Fruit fly (Drosophila melanogaster): ENCODE data around the gene ORMDL.
A peak's percentile ranks its signal among the peaks of the same experiment; 100 is the strongest.

ORMDL gene

dm6 chr3L:21644607-21645006, 9.5 kb downstream of the ORMDL start, which contains the start of gene CG43980 (continued):
- TF ChIP-seq hkb (optimal IDR thresholded peaks at IDR 0.05) (no peak), hkb (GFP tag; IDR thresholded peaks at IDR 0.05) (0 out of 2 replicates have a peak, but pooled peaks have one; percentile 33), CG8765 (GFP tag; IDR thresholded peaks at IDR 0.05) (no peak), CG11093 (GFP tag; IDR thresholded peaks at IDR 0.05) (no peak)

dm6 chr3L:21645878-21646277, 10.8 kb downstream of the ORMDL start:
- TF ChIP-seq sc (optimal IDR thresholded peaks at IDR 0.05) (no peak), sc (GFP tag; optimal IDR thresholded peaks at IDR 0.05) (no peak), chinmo (GFP tag; IDR thresholded peaks at IDR 0.05; ENCODE audit: partially characterized antibody) (0 out of 4 replicates have a peak, but pooled peaks have one; percentile 39), CG11696 (GFP tag; IDR thresholded peaks at IDR 0.05) (no peak), cg (GFP tag; optimal IDR thresholded peaks at IDR 0.05) (peak; percentile 9), CG17912 (GFP tag; optimal IDR thresholded peaks at IDR 0.05) (no peak), Dip3 (GFP tag; optimal IDR thresholded peaks at IDR 0.05) (no peak), Fer1 (GFP tag; optimal IDR thresholded peaks at IDR 0.05) (no peak), CG18262 (tag; optimal IDR thresholded peaks at IDR 0.05) (no peak), CG12104 (GFP tag; optimal IDR thresholded peaks at IDR 0.05) (no peak), btn (GFP tag; optimal IDR thresholded peaks at IDR 0.05) (no peak), abd-A (tag; optimal IDR thresholded peaks at IDR 0.05) (peak; percentile 59), sd (tag; optimal IDR thresholded peaks at IDR 0.05) (peak; percentile 60), E2f1 (GFP tag; IDR thresholded peaks at IDR 0.05) (no peak), disco-r (GFP tag; optimal IDR thresholded peaks at IDR 0.05) (no peak), ERR (GFP tag; optimal IDR thresholded peaks at IDR 0.05) (no peak), Optix (GFP tag; IDR thresholded peaks at IDR 0.05) (no peak), grau (tag; optimal IDR thresholded peaks at IDR 0.05) (no peak), CG12769 (tag; optimal IDR thresholded peaks at IDR 0.05) (peak; percentile 32), pzg (GFP tag; optimal IDR thresholded peaks at IDR 0.05) (no peak), CG6254 (GFP tag; optimal IDR thresholded peaks at IDR 0.05) (no peak), dysf (GFP tag; IDR thresholded peaks at IDR 0.05) (no peak), CG15479 (GFP tag; optimal IDR thresholded peaks at IDR 0.05) (no peak), CG17385 (GFP tag; optimal IDR thresholded peaks at IDR 0.05) (no peak), CG7786 (GFP tag; optimal IDR thresholded peaks at IDR 0.05) (no peak), CG11560 (tag; IDR thresholded peaks at IDR 0.05) (no peak), NC2α (GFP tag; optimal IDR thresholded peaks at IDR 0.05) (no peak), sqz (GFP tag; optimal IDR thresholded peaks at IDR 0.05) (no peak), onecut (GFP tag; IDR thresholded peaks at IDR 0.05) (no peak), jumu (GFP tag; optimal IDR thresholded peaks at IDR 0.05) (no peak), CG11723 (GFP tag; optimal IDR thresholded peaks at IDR 0.05) (no peak)

- TF ChIP-seq CG8388 (GFP tag; optimal IDR thresholded peaks at IDR 0.05) (no peak), CG4730 (GFP tag; IDR thresholded peaks at IDR 0.05) (no peak), Blimp-1 (GFP tag; optimal IDR thresholded peaks at IDR 0.05) (peak; percentile 83), E2f1 (GFP tag; IDR thresholded peaks at IDR 0.05) (no peak), CG14965 (GFP tag; optimal IDR thresholded peaks at IDR 0.05; ENCODE audit: borderline replicate concordance) (no peak), ATbp (GFP tag; optimal IDR thresholded peaks at IDR 0.05) (no peak), bsh (GFP tag; optimal IDR thresholded peaks at IDR 0.05) (no peak), H2.0 (GFP tag; IDR thresholded peaks at IDR 0.05) (no peak), CG13424 (tag; optimal IDR thresholded peaks at IDR 0.05) (no peak), Awh (GFP tag; IDR thresholded peaks at IDR 0.05) (peak; percentile 62)
Observed at dm6 chr3L:21647853-21648252, 12.7 kb downstream of the ORMDL start.

Measured in whole organism, embryonic.